Worm (Caenorhabditis elegans) whole organism, early embryonic: ENCODE data around the gene tex-2.

Source experiments
- B0310.2 ChIP-seq: sonication (generic microtip); optimal IDR thresholded peaks from 2 replicates; lab custom pipeline; 2016; ENCODE audit warnings: mild to moderate bottlenecking, missing genetic modification characterization, missing compliant biosample characterization
- F13C5.2 ChIP-seq: sonication (generic microtip); optimal IDR thresholded peaks from 2 replicates; lab custom pipeline; 2017; ENCODE audit warnings: mild to moderate bottlenecking, missing genetic modification characterization, inconsistent platforms, missing compliant biosample characterization
- ama-1 ChIP-seq: fragments of 150-350 bp; optimal IDR thresholded peaks from 2 replicates; lab custom pipeline; 2014
- ceh-36 ChIP-seq: sonication (generic microtip); optimal IDR thresholded peaks from 2 replicates; lab custom pipeline; 2016; ENCODE audit warnings: missing genetic modification characterization, inconsistent platforms, missing compliant biosample characterization
- ets-7 ChIP-seq: sonication (generic microtip); optimal IDR thresholded peaks from 2 replicates; lab custom pipeline; 2016; ENCODE audit warnings: missing genotype, missing genetic modification characterization, missing compliant biosample characterization
- flt-1 ChIP-seq: fragments of 200-800 bp; sonication (Bioruptor generic); IDR thresholded peaks from 2 replicates; pipeline ENCODE4 v1.3.6; 2022; ENCODE audit warnings: missing genetic modification characterization, missing compliant biosample characterization
- pes-1 ChIP-seq: fragments of 200-800 bp; sonication (Bioruptor generic); IDR thresholded peaks from 2 replicates; pipeline ENCODE4 v1.3.6; 2022; ENCODE audit warnings: missing genetic modification reagents, missing genetic modification characterization, missing compliant biosample characterization
- scrt-1 ChIP-seq: fragments of 200-800 bp; sonication (Bioruptor generic); IDR thresholded peaks from 2 replicates; pipeline ENCODE4 v1.3.6; 2022; ENCODE audit warnings: missing genetic modification characterization, missing compliant biosample characterization
- tbx-11 ChIP-seq: fragments of 200-800 bp; sonication (Bioruptor generic); IDR thresholded peaks from 2 replicates; pipeline ENCODE4 v1.3.6; 2022; ENCODE audit warnings: missing genetic modification characterization, missing compliant biosample characterization
- tra-4 ChIP-seq: sonication (generic microtip); optimal IDR thresholded peaks from 2 replicates; lab custom pipeline; 2017; ENCODE audit warnings: missing genetic modification characterization, missing compliant biosample characterization

DNA sequence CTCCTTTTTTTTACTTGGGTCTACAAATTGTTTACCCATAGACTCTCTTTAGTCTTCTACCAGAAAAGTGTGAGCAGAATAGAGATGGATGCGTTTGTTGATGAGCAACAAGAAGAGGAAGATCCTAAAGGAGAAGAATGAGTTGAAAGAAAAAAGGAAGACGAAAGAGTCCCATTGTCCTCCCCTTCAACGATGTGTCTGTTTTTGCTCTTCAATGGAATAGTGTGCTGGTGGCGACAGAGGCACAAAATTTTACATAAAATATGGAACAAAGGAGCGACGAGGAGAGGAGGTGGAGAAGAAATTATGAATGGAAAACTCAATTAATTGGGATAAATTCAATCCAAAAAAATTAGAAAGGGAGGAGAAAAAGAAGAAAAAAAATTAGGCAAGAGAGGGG lies 12.8 kb downstream of the tex-2 start:
- TF ChIP-seq tra-4 (tag; lab: Kevin White, UChicago) (no peak), flt-1 (GFP tag; lab: Robert Waterston, UW) (no peak), ceh-36 (no peak), ama-1 (lab: Kevin White, UChicago) (no peak), tbx-11 (GFP tag; lab: Robert Waterston, UW) (no peak), F13C5.2 (tag; lab: Kevin White, UChicago) (no peak), pes-1 (GFP tag; lab: Robert Waterston, UW) (no peak), ets-7 (tag; lab: Kevin White, UChicago) (no peak), B0310.2 (tag; lab: Kevin White, UChicago) (no peak), scrt-1 (GFP tag; lab: Robert Waterston, UW) (no peak)
